Fruit fly (Drosophila melanogaster) whole organism, embryonic: ENCODE data around the gene CG3448.
A peak's percentile ranks its signal among the peaks of the same experiment; 100 is the strongest.

Experiments used
- CG10209 ChIP-seq: fragments of 200-800 bp; sonication (Bioruptor generic); optimal IDR thresholded peaks from 3 replicates; lab custom pipeline; 2017; ENCODE audit warnings: missing biosample characterization, mild to moderate bottlenecking, missing genetic modification characterization, missing genetic modification reagents
- CG10462 ChIP-seq: fragments of 200-800 bp; sonication (Bioruptor generic); optimal IDR thresholded peaks from 2 replicates; lab custom pipeline; 2016; ENCODE audit warnings: missing biosample characterization, missing genetic modification characterization
- CG11456 ChIP-seq: fragments of 200-800 bp; sonication (Bioruptor generic); IDR thresholded peaks from 3 replicates; pipeline ENCODE4 v1.3.6; 2022; ENCODE audit warnings: missing biosample characterization, missing genetic modification characterization
- CG12104 ChIP-seq: fragments of 200-800 bp; sonication (Bioruptor generic); optimal IDR thresholded peaks from 3 replicates; lab custom pipeline; 2016; ENCODE audit warnings: missing biosample characterization, missing genetic modification characterization
- CG34224 ChIP-seq: fragments of 200-800 bp; sonication (Bioruptor generic); IDR thresholded peaks from 3 replicates; pipeline ENCODE4 v1.3.6; 2022; ENCODE audit warnings: missing biosample characterization, missing genetic modification characterization; ENCODE audit not compliant: partially characterized antibody
- CG6254 ChIP-seq: fragments of 200-800 bp; sonication (Bioruptor generic); optimal IDR thresholded peaks from 3 replicates; lab custom pipeline; 2017; ENCODE audit warnings: mild to moderate bottlenecking, missing biosample characterization, missing genetic modification reagents, missing genetic modification characterization
- Dfd ChIP-seq, 2 experiments: fragments of >200 bp; optimal IDR thresholded peaks; 2 replicates each; lab custom pipeline; 2017; ENCODE audit warnings: missing biosample characterization in 2 of 2, missing genetic modification characterization in 2 of 2
- Doc2 ChIP-seq: fragments of 200-800 bp; sonication (Bioruptor generic); IDR thresholded peaks from 2 replicates; pipeline ENCODE4 v1.3.6; 2022; ENCODE audit warnings: missing biosample characterization, missing genetic modification characterization
- Hey ChIP-seq: fragments of 200-800 bp; sonication (Bioruptor generic); optimal IDR thresholded peaks from 3 replicates; lab custom pipeline; 2018; ENCODE audit warnings: missing biosample characterization, mild to moderate bottlenecking, missing genetic modification characterization
- Trl ChIP-seq, 3 experiments: fragments of >200 bp in 2 of 3; fragments of 200-800 bp in 1 of 3; sonication (Bioruptor generic) in 1 of 3; optimal IDR thresholded peaks; 2 replicates in 1 of 3; 3 replicates in 2 of 3; lab custom pipeline; 2016 to 2017; ENCODE audit warnings: missing biosample characterization in 1 of 3, missing genetic modification characterization in 1 of 3
- stwl ChIP-seq: fragments of 200-800 bp; sonication (Bioruptor generic); optimal IDR thresholded peaks from 3 replicates; lab custom pipeline; 2018; ENCODE audit warnings: missing biosample characterization, mild to moderate bottlenecking, missing genetic modification characterization, moderate library complexity
- tgo ChIP-seq: fragments of 200-800 bp; sonication (Bioruptor generic); IDR thresholded peaks from 3 replicates; pipeline ENCODE4 v1.3.6; 2022; ENCODE audit warnings: missing biosample characterization, missing genetic modification characterization

dm6 chr3L:9465652-9466244 lies 14.4 kb upstream of the CG3448 start:
- TF ChIP-seq CG11456 (no peak), tgo (no peak), CG6254 (GFP tag; lab: Kevin White, UChicago) (no peak), Dfd (GFP tag; optimal IDR thresholded peaks at IDR 0.05; lab: Kevin White, UChicago) (no peak), stwl (no peak), CG12104 (GFP tag; lab: Kevin White, UChicago) (no peak), Hey (tag; lab: Kevin White, UChicago) (peak; percentile 30), CG10462 (GFP tag; lab: Kevin White, UChicago) (no peak), Doc2 (GFP tag; lab: Robert Waterston, UW) (no peak), CG34224 (no peak), Trl (optimal IDR thresholded peaks at IDR 0.05; lab: Kevin White, UChicago) (peak; percentile 83 to 84), Trl (GFP tag; optimal IDR thresholded peaks at IDR 0.05; lab: Kevin White, UChicago) (no peak), CG10209 (GFP tag; lab: Kevin White, UChicago) (no peak)
